Worm (Caenorhabditis elegans) whole organism, L1 larva: ENCODE results near the gene kreg-1.

ENCODE experiments used
- C34B4.2 ChIP-seq: sonication (generic microtip); optimal IDR thresholded peaks from 2 replicates; lab custom pipeline; 2017; ENCODE audit warnings: mild to moderate bottlenecking, missing genetic modification characterization, missing compliant biosample characterization
- Y116A8C.19 ChIP-seq: sonication (generic microtip); optimal IDR thresholded peaks from 2 replicates; lab custom pipeline; 2016; ENCODE audit warnings: missing compliant biosample characterization, missing genetic modification characterization, borderline replicate concordance
- aha-1 ChIP-seq: fragments of 150-350 bp; optimal IDR thresholded peaks from 2 replicates; lab custom pipeline; 2014; ENCODE audit warnings: missing biosample characterization, missing genetic modification characterization
- ama-1 ChIP-seq: fragments of 150-350 bp; optimal IDR thresholded peaks from 2 replicates; lab custom pipeline; 2014
- ceh-8 ChIP-seq: fragments of 200-800 bp; sonication (Bioruptor generic); optimal IDR thresholded peaks from 2 replicates; lab custom pipeline; 2018; ENCODE audit warnings: mild to moderate bottlenecking, missing genetic modification characterization, moderate library complexity, missing compliant biosample characterization
- ces-1 ChIP-seq: fragments of 150-350 bp; optimal IDR thresholded peaks from 2 replicates; lab custom pipeline; 2014; ENCODE audit warnings: missing biosample characterization, missing genetic modification reagents, missing genetic modification characterization
- dpl-1 ChIP-seq, 3 experiments: fragments of 150-350 bp in 2 of 3; sonication (generic microtip) in 1 of 3; optimal IDR thresholded peaks; 2 replicates each; lab custom pipeline; 2014 to 2017; ENCODE audit warnings: missing biosample characterization in 3 of 3, missing genetic modification characterization in 3 of 3, missing genetic modification reagents in 3 of 3
- dsc-1 ChIP-seq: sonication (generic microtip); optimal IDR thresholded peaks from 2 replicates; lab custom pipeline; 2016; ENCODE audit warnings: mild to moderate bottlenecking, missing genetic modification characterization, missing compliant biosample characterization
- efl-1 ChIP-seq, 4 experiments: fragments of 150-350 bp; optimal IDR thresholded peaks in 3 of 4; peaks in 1 of 4; 1 replicate in 1 of 4; 2 replicates in 3 of 4; lab custom pipeline; 2014; ENCODE audit warnings: missing biosample characterization in 2 of 4, missing genetic modification characterization in 2 of 4, missing genetic modification reagents in 2 of 4
- egl-13 ChIP-seq: sonication (generic microtip); optimal IDR thresholded peaks from 2 replicates; lab custom pipeline; 2016; ENCODE audit warnings: missing genotype, missing genetic modification reagents, missing genetic modification characterization, missing compliant biosample characterization
- egl-27 ChIP-seq, 2 experiments: fragments of 150-350 bp in 1 of 2; sonication (generic microtip); optimal IDR thresholded peaks; 3 replicates each; lab custom pipeline; 2017 to 2018; ENCODE audit warnings: missing biosample characterization in 2 of 2, missing genetic modification characterization in 2 of 2, missing genetic modification reagents in 2 of 2
- elt-2 ChIP-seq: sonication (generic microtip); optimal IDR thresholded peaks from 2 replicates; lab custom pipeline; 2016; ENCODE audit warnings: missing genetic modification characterization, mild to moderate bottlenecking, inconsistent platforms, missing compliant biosample characterization, missing genetic modification reagents
- elt-3 ChIP-seq, 6 experiments: fragments of 150-350 bp in 1 of 6; sonication (generic microtip); optimal IDR thresholded peaks; 2 replicates each; lab custom pipeline; 2017 to 2018; ENCODE audit warnings: missing biosample characterization in 6 of 6, missing genetic modification characterization in 6 of 6, inconsistent platforms in 1 of 6
- ets-5 ChIP-seq: fragments of 200-800 bp; sonication (Bioruptor generic); IDR thresholded peaks from 2 replicates; pipeline ENCODE4 v1.3.6; 2022; ENCODE audit warnings: missing genetic modification characterization, missing compliant biosample characterization
- fkh-4 ChIP-seq: sonication (generic microtip); optimal IDR thresholded peaks from 2 replicates; lab custom pipeline; 2016; ENCODE audit warnings: missing compliant biosample characterization, missing genetic modification characterization, borderline replicate concordance
- grh-1 ChIP-seq: fragments of 200-800 bp; sonication (Bioruptor generic); IDR thresholded peaks from 2 replicates; pipeline ENCODE4 v1.3.6; 2022; ENCODE audit warnings: missing genetic modification reagents, missing genetic modification characterization, missing compliant biosample characterization
- irx-1 ChIP-seq: sonication (generic microtip); optimal IDR thresholded peaks from 2 replicates; lab custom pipeline; 2016; ENCODE audit warnings: missing genetic modification characterization, missing compliant biosample characterization
- isw-1 ChIP-seq: fragments of 200-800 bp; sonication (Bioruptor generic); IDR thresholded peaks from 2 replicates; pipeline ENCODE4 v1.3.6; 2022; ENCODE audit warnings: missing genetic modification characterization, missing compliant biosample characterization
- jun-1 ChIP-seq: fragments of 150-350 bp; optimal IDR thresholded peaks from 2 replicates; lab custom pipeline; 2014; ENCODE audit warnings: missing biosample characterization, missing genetic modification reagents, missing genetic modification characterization
- lin-13 ChIP-seq: fragments of 150-350 bp; optimal IDR thresholded peaks from 2 replicates; lab custom pipeline; 2014; ENCODE audit warnings: missing biosample characterization, missing genetic modification reagents, missing genetic modification characterization
- lin-14 ChIP-seq: fragments of 200-800 bp; sonication (Bioruptor generic); optimal IDR thresholded peaks from 2 replicates; lab custom pipeline; 2018; ENCODE audit warnings: mild to moderate bottlenecking, missing genetic modification characterization, moderate library complexity, missing compliant biosample characterization
- lin-15B ChIP-seq: fragments of 150-350 bp; sonication (generic microtip); optimal IDR thresholded peaks from 3 replicates; lab custom pipeline; 2014; ENCODE audit warnings: missing biosample characterization, missing genetic modification characterization
- lin-35 ChIP-seq, 2 experiments: fragments of 150-350 bp; optimal IDR thresholded peaks; 2 replicates each; lab custom pipeline; 2014; ENCODE audit warnings: missing biosample characterization in 2 of 2, missing genetic modification characterization in 2 of 2, missing genetic modification reagents in 2 of 2
- lir-3 ChIP-seq: sonication (generic microtip); optimal IDR thresholded peaks from 2 replicates; lab custom pipeline; 2016; ENCODE audit warnings: mild to moderate bottlenecking, missing genetic modification characterization, moderate library complexity, missing compliant biosample characterization; ENCODE audit not compliant: poor library complexity
- lsy-2 ChIP-seq, 2 experiments: fragments of 150-350 bp; optimal IDR thresholded peaks; 2 replicates each; lab custom pipeline; 2014; ENCODE audit warnings: missing biosample characterization in 2 of 2, missing genetic modification characterization in 2 of 2
- mab-9 ChIP-seq: fragments of 200-800 bp; sonication (Bioruptor generic); IDR thresholded peaks from 2 replicates; pipeline ENCODE4 v1.3.6; 2022; ENCODE audit warnings: missing genetic modification reagents, missing genetic modification characterization, missing compliant biosample characterization
- mep-1 ChIP-seq: fragments of 150-350 bp; optimal IDR thresholded peaks from 2 replicates; lab custom pipeline; 2014; ENCODE audit warnings: missing biosample characterization, missing genetic modification characterization
- nhr-12 ChIP-seq: sonication (generic microtip); optimal IDR thresholded peaks from 2 replicates; lab custom pipeline; 2017; ENCODE audit warnings: missing biosample characterization, missing genetic modification characterization
- nhr-19 ChIP-seq: fragments of 200-800 bp; sonication (Bioruptor generic); conservative IDR thresholded peaks from 2 replicates; pipeline ENCODE4 v1.3.6; 2022; ENCODE audit warnings: missing genetic modification characterization, missing compliant biosample characterization
- nhr-20 ChIP-seq: sonication (generic microtip); optimal IDR thresholded peaks from 2 replicates; lab custom pipeline; 2016; ENCODE audit warnings: mild to moderate bottlenecking, missing genetic modification characterization, missing compliant biosample characterization
- nhr-28 ChIP-seq: fragments of 150-350 bp; optimal IDR thresholded peaks from 2 replicates; lab custom pipeline; 2014; ENCODE audit warnings: missing biosample characterization, missing genetic modification characterization
- nhr-47 ChIP-seq: sonication (generic microtip); optimal IDR thresholded peaks from 2 replicates; lab custom pipeline; 2016; ENCODE audit warnings: mild to moderate bottlenecking, missing genetic modification characterization, moderate library complexity, missing compliant biosample characterization
- nhr-71 ChIP-seq: sonication (generic microtip); optimal IDR thresholded peaks from 2 replicates; lab custom pipeline; 2016; ENCODE audit warnings: mild to moderate bottlenecking, missing genetic modification characterization, moderate library complexity, missing compliant biosample characterization
- nhr-76 ChIP-seq: sonication (generic microtip); optimal IDR thresholded peaks from 2 replicates; lab custom pipeline; 2017; ENCODE audit warnings: missing biosample characterization, missing genetic modification characterization
- nhr-84 ChIP-seq: sonication (generic microtip); optimal IDR thresholded peaks from 2 replicates; lab custom pipeline; 2017; ENCODE audit warnings: missing biosample characterization, missing genetic modification characterization
- nhr-85 ChIP-seq: sonication (generic microtip); peaks from one replicate; lab custom pipeline; 2016; ENCODE audit warnings: missing genetic modification characterization, inconsistent platforms, missing compliant biosample characterization
- nhr-90 ChIP-seq: sonication (generic microtip); optimal IDR thresholded peaks from 2 replicates; lab custom pipeline; 2016; ENCODE audit warnings: mild to moderate bottlenecking, missing genetic modification characterization, missing compliant biosample characterization; ENCODE audit not compliant: poor library complexity
- pag-3 ChIP-seq: sonication (generic microtip); optimal IDR thresholded peaks from 2 replicates; lab custom pipeline; 2017; ENCODE audit warnings: missing genetic modification characterization, mild to moderate bottlenecking, missing compliant biosample characterization, antibody characterized with exemption, borderline replicate concordance; ENCODE audit not compliant: insufficient read depth
- pqm-1 ChIP-seq: sonication (generic microtip); optimal IDR thresholded peaks from 3 replicates; lab custom pipeline; 2017; ENCODE audit warnings: missing biosample characterization, missing genetic modification characterization
- rnt-1 ChIP-seq: sonication (generic microtip); optimal IDR thresholded peaks from 2 replicates; lab custom pipeline; 2016; ENCODE audit warnings: mild to moderate bottlenecking, missing genetic modification characterization, moderate library complexity, missing compliant biosample characterization
- skn-1 ChIP-seq: fragments of 150-350 bp; optimal IDR thresholded peaks from 2 replicates; lab custom pipeline; 2014; ENCODE audit warnings: missing biosample characterization, missing genetic modification characterization
- snu-23 ChIP-seq: sonication (generic microtip); optimal IDR thresholded peaks from 2 replicates; lab custom pipeline; 2016; ENCODE audit warnings: missing genetic modification characterization, missing compliant biosample characterization
- sox-4 ChIP-seq: sonication (generic microtip); optimal IDR thresholded peaks from 2 replicates; lab custom pipeline; 2016; ENCODE audit warnings: missing genetic modification characterization, missing compliant biosample characterization
- sptf-1 ChIP-seq: fragments of 150-350 bp; optimal IDR thresholded peaks from 2 replicates; lab custom pipeline; 2014; ENCODE audit warnings: missing biosample characterization, missing genetic modification characterization
- sup-37 ChIP-seq: fragments of 200-800 bp; sonication (Bioruptor generic); optimal IDR thresholded peaks from 2 replicates; lab custom pipeline; 2018; ENCODE audit warnings: mild to moderate bottlenecking, missing genetic modification characterization, missing compliant biosample characterization
- tlp-1 ChIP-seq: fragments of 150-350 bp; optimal IDR thresholded peaks from 2 replicates; lab custom pipeline; 2014; ENCODE audit warnings: missing biosample characterization, missing genetic modification characterization
- unc-98 ChIP-seq: fragments of 200-800 bp; sonication (Bioruptor generic); IDR thresholded peaks from 2 replicates; pipeline ENCODE4 v1.3.6; 2022; ENCODE audit warnings: missing genetic modification characterization, missing compliant biosample characterization
- vab-15 ChIP-seq: sonication (generic microtip); optimal IDR thresholded peaks from 2 replicates; lab custom pipeline; 2017; ENCODE audit warnings: missing genotype, mild to moderate bottlenecking, missing genetic modification characterization, missing compliant biosample characterization
- zip-4 ChIP-seq: fragments of 200-800 bp; sonication (Bioruptor generic); optimal IDR thresholded peaks from 2 replicates; lab custom pipeline; 2018; ENCODE audit warnings: mild to moderate bottlenecking, missing genetic modification characterization, moderate library complexity, missing compliant biosample characterization

Gene kreg-1

ce11 chrX:8752546-8752945, 43.0 kb downstream of the kreg-1 start (continued):
- no peak for TF ChIP-seq nhr-47
- no peak for TF ChIP-seq dsc-1 (tag; lab: Kevin White, UChicago)
- no peak for TF ChIP-seq pag-3 (tag; lab: Kevin White, UChicago)
- no peak for TF ChIP-seq fkh-4 (tag; lab: Kevin White, UChicago)
- no peak for TF ChIP-seq tlp-1
- no peak for TF ChIP-seq lin-15B (tag; lab: Kevin White, UChicago)
- no peak for TF ChIP-seq zip-4 (GFP tag; lab: Kevin White, UChicago)
- TF ChIP-seq isw-1 (GFP tag; lab: Robert Waterston, UW), result no peak
- no peak for TF ChIP-seq egl-13 (tag; lab: Kevin White, UChicago)

- TF ChIP-seq mab-9 (GFP tag; lab: Robert Waterston, UW) (no peak), elt-3 (tag; optimal IDR thresholded peaks at IDR 0.05; lab: Kevin White, UChicago) (peak in 2 of 6 experiments; percentile 48 to 88), Y116A8C.19 (tag; lab: Kevin White, UChicago) (no peak), isw-1 (GFP tag; lab: Robert Waterston, UW) (no peak), nhr-19 (GFP tag; lab: Robert Waterston, UW) (no peak), lin-14 (GFP tag; lab: Kevin White, UChicago) (peak; percentile 51), unc-98 (GFP tag; lab: Robert Waterston, UW) (no peak), skn-1 (tag; lab: Kevin White, UChicago) (no peak), zip-4 (GFP tag; lab: Kevin White, UChicago) (no peak), rnt-1 (tag; lab: Kevin White, UChicago) (no peak), nhr-85 (tag; lab: Kevin White, UChicago) (no peak), lin-13 (GFP tag; lab: Kevin White, UChicago) (no peak), dpl-1 (GFP tag; optimal IDR thresholded peaks at IDR 0.05; lab: Kevin White, UChicago) (no peak), lir-3 (tag; lab: Kevin White, UChicago) (no peak), lin-35 (GFP tag; optimal IDR thresholded peaks at IDR 0.05; lab: Kevin White, UChicago) (peak in 1 of 2 experiments; percentile 21), grh-1 (GFP tag; lab: Robert Waterston, UW) (no peak), aha-1 (no peak), sox-4 (tag; lab: Kevin White, UChicago) (no peak), fkh-4 (tag; lab: Kevin White, UChicago) (no peak), nhr-71 (peak; percentile 32), mep-1 (tag; lab: Kevin White, UChicago) (no peak), efl-1 (optimal IDR thresholded peaks at IDR 0.05; lab: Kevin White, UChicago) (no peak), efl-1 (GFP tag; optimal IDR thresholded peaks at IDR 0.05 in 1 of 2; lab: Kevin White, UChicago) (peak in 1 of 2 experiments; percentile 71), nhr-12 (no peak), nhr-84 (tag; lab: Kevin White, UChicago) (no peak), jun-1 (no peak), tlp-1 (no peak), nhr-76 (tag; lab: Kevin White, UChicago) (no peak), snu-23 (GFP tag; lab: Kevin White, UChicago) (peak; percentile 14), vab-15 (tag; lab: Kevin White, UChicago) (no peak), ces-1 (GFP tag; lab: Kevin White, UChicago) (no peak), ets-5 (GFP tag; lab: Robert Waterston, UW) (no peak), nhr-28 (tag; lab: Kevin White, UChicago) (no peak), nhr-90 (tag; lab: Kevin White, UChicago) (no peak), nhr-20 (peak; percentile 62), pqm-1 (tag; lab: Kevin White, UChicago) (no peak), sptf-1 (tag; lab: Kevin White, UChicago) (no peak), lsy-2 (tag; optimal IDR thresholded peaks at IDR 0.05; lab: Kevin White, UChicago) (peak in 1 of 2 experiments; percentile 56), ama-1 (lab: Kevin White, UChicago) (no peak), ceh-8 (GFP tag; lab: Kevin White, UChicago) (no peak), egl-13 (tag; lab: Kevin White, UChicago) (no peak), pag-3 (tag; lab: Kevin White, UChicago) (no peak), egl-27 (tag; optimal IDR thresholded peaks at IDR 0.05; lab: Kevin White, UChicago) (no peak), irx-1 (tag; lab: Kevin White, UChicago) (no peak), sup-37 (GFP tag; lab: Kevin White, UChicago) (no peak), elt-2 (tag; lab: Kevin White, UChicago) (no peak), C34B4.2 (no peak)
Observed at ce11 chrX:8754285-8754795, 44.8 kb downstream of the kreg-1 start.
